Fruit fly (Drosophila melanogaster) Kc167 (cell line): ENCODE measurements around the gene CG11000.

Experiments
- Myc ChIP-seq: fragments of >200 bp; optimal IDR thresholded peaks from 2 replicates; lab custom pipeline; 2017; ENCODE audit warnings: missing external identifiers
- Sin3A ChIP-seq: fragments of >200 bp; optimal IDR thresholded peaks from 2 replicates; lab custom pipeline; 2018; ENCODE audit warnings: missing external identifiers
- psq ChIP-seq: fragments of >200 bp; optimal IDR thresholded peaks from 2 replicates; lab custom pipeline; 2017; ENCODE audit warnings: missing external identifiers

DNA sequence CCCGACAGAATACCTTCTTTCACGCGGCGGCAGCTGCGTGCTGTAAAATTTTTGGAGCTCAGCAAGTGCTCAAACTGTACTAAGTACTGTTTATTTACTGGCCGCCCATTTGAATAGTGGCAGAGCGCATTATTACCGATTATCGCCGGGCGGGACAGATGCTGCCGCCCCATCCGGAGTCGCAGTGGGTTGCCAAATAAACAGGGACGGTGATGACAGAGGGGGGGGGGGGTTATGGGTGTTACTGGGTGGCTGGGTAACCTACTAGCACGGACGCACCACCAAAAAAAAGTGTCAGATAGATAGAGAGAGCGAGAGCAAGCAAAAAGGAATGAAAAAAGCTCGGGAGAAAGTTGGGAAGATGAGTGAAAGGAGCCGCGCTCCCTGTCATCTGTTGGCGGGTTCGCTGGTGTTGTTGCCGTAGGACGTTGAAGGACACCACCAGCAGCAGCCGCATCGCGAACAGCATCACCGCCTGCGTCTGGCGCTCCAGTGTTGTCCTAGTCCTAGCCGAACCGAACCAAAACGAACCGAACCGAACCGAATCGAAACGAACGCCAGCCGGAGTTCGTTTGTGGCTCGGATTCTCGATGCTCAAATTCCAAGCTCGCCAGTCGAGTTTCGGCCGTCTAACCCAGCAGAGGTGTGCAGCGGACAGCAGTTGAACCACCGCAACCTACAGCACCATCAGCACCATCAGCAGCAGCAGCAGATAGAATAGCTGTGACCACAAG lies at the start of gene CG11000:
- TF ChIP-seq Sin3A (lab: Kevin White, UChicago) (no peak), psq (no peak), Myc (no peak)
